Worm (Caenorhabditis elegans): Measurements from ENCODE around the gene trk-1.

Gene trk-1

DNA sequence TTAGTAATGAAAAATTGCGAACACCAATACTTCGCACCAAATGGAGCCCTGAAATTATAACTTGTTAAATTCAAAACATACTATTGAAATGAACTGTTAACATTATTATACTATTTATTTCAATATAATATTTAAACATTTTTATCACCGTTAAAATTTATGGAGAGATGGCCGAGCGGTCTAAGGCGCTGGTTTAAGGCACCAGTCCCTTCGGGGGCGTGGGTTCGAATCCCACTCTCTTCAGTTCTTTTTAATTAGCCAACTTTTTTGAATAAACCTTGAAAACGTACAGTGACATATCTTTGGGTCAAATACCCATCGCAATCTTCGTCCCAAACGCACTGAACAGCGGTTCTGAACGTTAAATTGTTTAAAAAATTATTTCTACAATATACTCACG is 11.4 kb downstream of the trk-1 start (continued):
- TF ChIP-seq C06A6.2 (GFP tag; conservative IDR thresholded peaks at IDR 0.05), result no peak
- TF ChIP-seq cebp-2 (GFP tag; IDR thresholded peaks at IDR 0.05), result no peak
- peak; percentile 33 for TF ChIP-seq mes-4 (tag; optimal IDR thresholded peaks at IDR 0.05)
- TF ChIP-seq ztf-18 (tag; optimal IDR thresholded peaks at IDR 0.05), result peak; percentile 62
- no peak for TF ChIP-seq hsf-1 (GFP tag; IDR thresholded peaks at IDR 0.05)
- no peak for TF ChIP-seq ets-4 (GFP tag; optimal IDR thresholded peaks at IDR 0.05)
- TF ChIP-seq hlh-26 (GFP tag; conservative IDR thresholded peaks at IDR 0.05), result no peak
- TF ChIP-seq ceh-58 (GFP tag; IDR thresholded peaks at IDR 0.05), result no peak
- peak; percentile 20 for TF ChIP-seq mxl-1 (tag; optimal IDR thresholded peaks at IDR 0.05)
- no peak for TF ChIP-seq Y53F4B.3 (GFP tag; IDR thresholded peaks at IDR 0.05)
- TF ChIP-seq fkh-3 (tag; optimal IDR thresholded peaks at IDR 0.05), result peak; percentile 45
- TF ChIP-seq hmg-20 (GFP tag; IDR thresholded peaks at IDR 0.05), result no peak
- no peak for TF ChIP-seq nfya-1 (tag; optimal IDR thresholded peaks at IDR 0.05; ENCODE audit: borderline replicate concordance, insufficient read depth)
- 0 out of 2 replicates have a peak, but pooled peaks have one; percentile 32 for TF ChIP-seq aptf-3 (GFP tag; IDR thresholded peaks at IDR 0.05)
- no peak; the same call in 1 of the 2 replicates for TF ChIP-seq Y53G8AR.9 (GFP tag; conservative IDR thresholded peaks at IDR 0.05)
- peak; percentile 17 for TF ChIP-seq ZK185.1 (tag; optimal IDR thresholded peaks at IDR 0.05; ENCODE audit: poor library complexity, severe bottlenecking)
- no peak for TF ChIP-seq zim-3 (tag; optimal IDR thresholded peaks at IDR 0.05)
- TF ChIP-seq nfya-2 (GFP tag; IDR thresholded peaks at IDR 0.05), result no peak
- 0 out of 2 replicates have a peak, but pooled peaks have one; percentile 24 for TF ChIP-seq rcor-1 (GFP tag; IDR thresholded peaks at IDR 0.05)
- no peak for TF ChIP-seq F57A8.1 (GFP tag; optimal IDR thresholded peaks at IDR 0.05)
- no peak for TF ChIP-seq ztf-28 (GFP tag; IDR thresholded peaks at IDR 0.05)
- peak; percentile 8 for TF ChIP-seq efl-1 (GFP tag; optimal IDR thresholded peaks at IDR 0.05)
- peak; percentile 18 for TF ChIP-seq B0035.1 (tag; optimal IDR thresholded peaks at IDR 0.05)
- TF ChIP-seq Y67H2A.10 (GFP tag; conservative IDR thresholded peaks at IDR 0.05), result no peak
- TF ChIP-seq mel-28 (tag; optimal IDR thresholded peaks at IDR 0.05; ENCODE audit: borderline replicate concordance), result no peak
- TF ChIP-seq egl-18 (GFP tag; IDR thresholded peaks at IDR 0.05), result no peak
- no peak for TF ChIP-seq lag-1 (GFP tag; IDR thresholded peaks at IDR 0.05)
- no peak for TF ChIP-seq F55B11.4 (tag; optimal IDR thresholded peaks at IDR 0.05; ENCODE audit: borderline replicate concordance, insufficient read depth)
- TF ChIP-seq ceh-40 (GFP tag; IDR thresholded peaks at IDR 0.05), result peak; percentile 75; the same call in 1 of the 2 replicates
- no peak for TF ChIP-seq tlf-1 (GFP tag; optimal IDR thresholded peaks at IDR 0.05)
- TF ChIP-seq F49E8.2 (tag; optimal IDR thresholded peaks at IDR 0.05; ENCODE audit: insufficient read depth), result no peak
- peak; percentile 4 for TF ChIP-seq ceh-79 (tag; optimal IDR thresholded peaks at IDR 0.05)
- no peak for TF ChIP-seq let-526 (GFP tag; IDR thresholded peaks at IDR 0.05)
- peak; percentile 53 for TF ChIP-seq hmg-1.2 (GFP tag; IDR thresholded peaks at IDR 0.05)
- TF ChIP-seq lin-40 (tag; optimal IDR thresholded peaks at IDR 0.05), result no peak
- no peak for TF ChIP-seq madf-8 (GFP tag; conservative IDR thresholded peaks at IDR 0.05)
- no peak for TF ChIP-seq nfyb-1 (GFP tag; IDR thresholded peaks at IDR 0.05)
- no peak for TF ChIP-seq Y95B8A.8 (GFP tag; IDR thresholded peaks at IDR 0.05)
- no peak for TF ChIP-seq somi-1 (GFP tag; optimal IDR thresholded peaks at IDR 0.05)
- TF ChIP-seq tbp1 (GFP tag; optimal IDR thresholded peaks at IDR 0.05), result peak; percentile 89
- TF ChIP-seq attf-3 (GFP tag; conservative IDR thresholded peaks at IDR 0.05), result no peak
- no peak for TF ChIP-seq ceh-100 (GFP tag; IDR thresholded peaks at IDR 0.05)
- TF ChIP-seq aptf-2 (GFP tag; conservative IDR thresholded peaks at IDR 0.05), result no peak
- TF ChIP-seq rec-8 (tag; optimal IDR thresholded peaks at IDR 0.05), result peak; percentile 36 to 50
- TF ChIP-seq nhr-90 (tag; optimal IDR thresholded peaks at IDR 0.05), result peak; percentile 59
- TF ChIP-seq madf-3 (GFP tag; IDR thresholded peaks at IDR 0.05), result no peak
- no peak for TF ChIP-seq xnd-1 (tag; optimal IDR thresholded peaks at IDR 0.05)
- no peak for TF ChIP-seq K12H6.12 (tag; optimal IDR thresholded peaks at IDR 0.05)
- TF ChIP-seq ceh-27 (GFP tag; optimal IDR thresholded peaks at IDR 0.05), result no peak

All from whole organism, young adult.